Worm (Caenorhabditis elegans) whole organism, L3 larva: ENCODE measurements around the gene fbxa-171.

Experiments used
- ceh-82 ChIP-seq: fragments of 150-350 bp; optimal IDR thresholded peaks from 2 replicates; lab custom pipeline; 2014; ENCODE audit warnings: missing biosample characterization, missing genetic modification characterization
- elt-2 ChIP-seq: sonication (generic microtip); optimal IDR thresholded peaks from 2 replicates; lab custom pipeline; 2016; ENCODE audit warnings: missing genetic modification reagents, mild to moderate bottlenecking, missing genetic modification characterization, missing compliant biosample characterization
- jun-1 ChIP-seq: fragments of 150-350 bp; optimal IDR thresholded peaks from 2 replicates; lab custom pipeline; 2014; ENCODE audit warnings: missing biosample characterization, missing genetic modification reagents, missing genetic modification characterization
- nhr-23 ChIP-seq: fragments of 150-350 bp; optimal IDR thresholded peaks from 2 replicates; lab custom pipeline; 2014; ENCODE audit warnings: missing biosample characterization, missing genetic modification reagents, missing genetic modification characterization
- nhr-237 ChIP-seq: fragments of 150-350 bp; optimal IDR thresholded peaks from 2 replicates; lab custom pipeline; 2014; ENCODE audit warnings: missing biosample characterization, missing genetic modification characterization
- nhr-77 ChIP-seq: fragments of 150-350 bp; optimal IDR thresholded peaks from 2 replicates; lab custom pipeline; 2014; ENCODE audit warnings: missing biosample characterization, missing genetic modification characterization
- pqm-1 ChIP-seq: fragments of 150-350 bp; optimal IDR thresholded peaks from 2 replicates; lab custom pipeline; 2017; ENCODE audit warnings: missing biosample characterization, missing genetic modification characterization, inconsistent platforms
- skn-1 ChIP-seq: fragments of 150-350 bp; optimal IDR thresholded peaks from 2 replicates; lab custom pipeline; 2014; ENCODE audit warnings: missing biosample characterization, missing genetic modification characterization
- zag-1 ChIP-seq: fragments of 150-350 bp; optimal IDR thresholded peaks from 2 replicates; lab custom pipeline; 2014; ENCODE audit warnings: missing biosample characterization, missing genetic modification characterization

Gene fbxa-171

ce11 chrV:17520735-17521134 lies 45.1 kb downstream of the fbxa-171 start, which contains the start of gene fbxa-136:
Gene fbxa-136, plus strand, starts transcription at chrV:17521035.
- TF ChIP-seq elt-2 (peak; percentile 29), ceh-82 (tag; lab: Kevin White, UChicago) (no peak), pqm-1 (peak; percentile 69)

ce11 chrV:17513831-17514230 lies 52.0 kb downstream of the fbxa-171 start:
- TF ChIP-seq jun-1 (tag; lab: Kevin White, UChicago): no peak
- no peak for TF ChIP-seq nhr-77 (tag; lab: Kevin White, UChicago)
- TF ChIP-seq zag-1 (tag; lab: Kevin White, UChicago): no peak
- no peak for TF ChIP-seq skn-1 (tag; lab: Kevin White, UChicago)
- TF ChIP-seq nhr-237 (tag; lab: Kevin White, UChicago): no peak
- TF ChIP-seq nhr-23 (tag; lab: Kevin White, UChicago): no peak
